Worm (Caenorhabditis elegans) whole organism, early embryonic: ENCODE measurements around the gene C33H5.1.

ENCODE experiments used
- F13C5.2 ChIP-seq: sonication (generic microtip); optimal IDR thresholded peaks from 2 replicates; lab custom pipeline; 2017; ENCODE audit warnings: mild to moderate bottlenecking, missing genetic modification characterization, inconsistent platforms, missing compliant biosample characterization
- aly-1 ChIP-seq: sonication (generic microtip); optimal IDR thresholded peaks from 2 replicates; lab custom pipeline; 2016; ENCODE audit warnings: missing genetic modification characterization, missing compliant biosample characterization
- ama-1 ChIP-seq: fragments of 150-350 bp; optimal IDR thresholded peaks from 2 replicates; lab custom pipeline; 2014
- flt-1 ChIP-seq: fragments of 200-800 bp; sonication (Bioruptor generic); IDR thresholded peaks from 2 replicates; pipeline ENCODE4 v1.3.6; 2022; ENCODE audit warnings: missing genetic modification characterization, missing compliant biosample characterization
- hmbx-1 ChIP-seq: sonication (generic microtip); optimal IDR thresholded peaks from 2 replicates; lab custom pipeline; 2016; ENCODE audit warnings: mild to moderate bottlenecking, missing genetic modification characterization, missing compliant biosample characterization

DNA sequence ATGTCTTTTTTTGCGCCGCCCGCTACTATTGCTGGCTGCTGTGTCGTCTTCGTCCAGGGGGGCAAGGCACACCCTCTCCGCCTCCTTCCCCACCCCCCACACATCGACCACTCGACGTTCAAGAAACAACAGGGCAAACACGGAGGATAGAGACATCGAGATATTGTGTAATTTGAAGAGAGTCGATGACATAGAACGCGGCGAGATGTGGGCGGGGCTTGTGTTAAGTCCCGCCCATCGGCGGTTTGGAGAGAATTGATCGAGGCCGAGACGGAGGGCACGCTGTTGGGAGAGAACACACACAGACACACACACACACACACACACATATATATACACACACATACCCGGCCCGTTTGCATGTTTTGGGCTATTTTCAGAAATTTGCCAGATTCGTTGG lies 36.9 kb downstream of the C33H5.1 start:
- TF ChIP-seq ama-1 (lab: Kevin White, UChicago) (no peak), hmbx-1 (no peak), F13C5.2 (tag; lab: Kevin White, UChicago) (peak; percentile 78), flt-1 (GFP tag; lab: Robert Waterston, UW) (no peak), aly-1 (tag; lab: Kevin White, UChicago) (peak; percentile 76)
